Fruit fly (Drosophila melanogaster) whole organism, adult: Measurements from ENCODE around the gene sav.

Experiments used
- CG1620 ChIP-seq: fragments of 200-800 bp; sonication (Bioruptor generic); optimal IDR thresholded peaks from 2 replicates; lab custom pipeline; 2016; ENCODE audit warnings: missing biosample characterization, missing genetic modification characterization
- Clk ChIP-seq: fragments of 200-800 bp; sonication (Bioruptor generic); optimal IDR thresholded peaks from 2 replicates; lab custom pipeline; 2017; ENCODE audit warnings: missing biosample characterization, missing genetic modification characterization
- ovo ChIP-seq: fragments of 200-800 bp; sonication (Bioruptor generic); optimal IDR thresholded peaks from 2 replicates; lab custom pipeline; 2016; ENCODE audit warnings: missing biosample characterization, missing genetic modification characterization

- TF ChIP-seq CG1620 (no peak), ovo (GFP tag; lab: Kevin White, UChicago) (no peak), Clk (no peak)
Observed at dm6 chr3R:23074480-23074879, 13.4 kb upstream of the sav start.
